Worm (Caenorhabditis elegans) whole organism, L3 larva: ENCODE data around the gene clec-208.

Source experiments
- R02D3.7 ChIP-seq: fragments of 150-350 bp; optimal IDR thresholded peaks from 2 replicates; lab custom pipeline; 2014; ENCODE audit warnings: missing biosample characterization, missing genetic modification characterization
- ZK546.5 ChIP-seq: sonication (generic microtip); optimal IDR thresholded peaks from 2 replicates; lab custom pipeline; 2017; ENCODE audit warnings: missing biosample characterization, missing genetic modification characterization
- daf-12 ChIP-seq: fragments of 150-350 bp; optimal IDR thresholded peaks from 2 replicates; lab custom pipeline; 2014; ENCODE audit warnings: missing biosample characterization, missing genetic modification reagents, missing genetic modification characterization
- egl-27 ChIP-seq: sonication (generic microtip); optimal IDR thresholded peaks from 4 replicates; lab custom pipeline; 2017; ENCODE audit warnings: missing biosample characterization, missing genetic modification reagents, missing genetic modification characterization
- egl-5 ChIP-seq: fragments of 150-350 bp; optimal IDR thresholded peaks from 2 replicates; lab custom pipeline; 2017; ENCODE audit warnings: missing biosample characterization, missing genetic modification reagents, missing genetic modification characterization, inconsistent platforms
- elt-2 ChIP-seq: sonication (generic microtip); optimal IDR thresholded peaks from 2 replicates; lab custom pipeline; 2016; ENCODE audit warnings: missing genetic modification reagents, mild to moderate bottlenecking, missing genetic modification characterization, missing compliant biosample characterization
- eor-1 ChIP-seq, 2 experiments: fragments of 150-350 bp; optimal IDR thresholded peaks; 2 replicates each; lab custom pipeline; 2014 to 2018; ENCODE audit warnings: missing biosample characterization in 2 of 2, missing genetic modification characterization in 2 of 2
- fkh-10 ChIP-seq: sonication (generic microtip); optimal IDR thresholded peaks from 2 replicates; lab custom pipeline; 2017; ENCODE audit warnings: missing biosample characterization, missing genetic modification reagents, missing genetic modification characterization
- fkh-2 ChIP-seq: fragments of 150-350 bp; optimal IDR thresholded peaks from 2 replicates; lab custom pipeline; 2014; ENCODE audit warnings: missing biosample characterization, missing genetic modification reagents, missing genetic modification characterization
- fos-1 ChIP-seq: fragments of 150-350 bp; optimal IDR thresholded peaks from 2 replicates; lab custom pipeline; 2014; ENCODE audit warnings: missing biosample characterization, missing genetic modification characterization
- hmg-11 ChIP-seq: sonication (generic microtip); optimal IDR thresholded peaks from 2 replicates; lab custom pipeline; 2016; ENCODE audit warnings: missing genetic modification characterization, missing compliant biosample characterization
- jun-1 ChIP-seq: fragments of 150-350 bp; optimal IDR thresholded peaks from 2 replicates; lab custom pipeline; 2014; ENCODE audit warnings: missing biosample characterization, missing genetic modification reagents, missing genetic modification characterization
- lin-15B ChIP-seq: fragments of 150-350 bp; optimal IDR thresholded peaks from 2 replicates; lab custom pipeline; 2014; ENCODE audit warnings: missing biosample characterization, missing genetic modification characterization
- lin-39 ChIP-seq: fragments of 150-350 bp; optimal IDR thresholded peaks from 2 replicates; lab custom pipeline; 2018; ENCODE audit warnings: missing biosample characterization, missing genetic modification reagents, missing genetic modification characterization
- lsy-12 ChIP-seq: sonication (generic microtip); optimal IDR thresholded peaks from 2 replicates; lab custom pipeline; 2016; ENCODE audit warnings: mild to moderate bottlenecking, missing genetic modification characterization, missing compliant biosample characterization
- mdl-1 ChIP-seq: fragments of 150-350 bp; optimal IDR thresholded peaks from 2 replicates; lab custom pipeline; 2014; ENCODE audit warnings: missing biosample characterization, missing genetic modification characterization
- mml-1 ChIP-seq: fragments of 150-350 bp; sonication (generic microtip); optimal IDR thresholded peaks from 3 replicates; lab custom pipeline; 2014; ENCODE audit warnings: missing biosample characterization, missing genetic modification characterization
- nfya-1 ChIP-seq: sonication (generic microtip); optimal IDR thresholded peaks from 2 replicates; lab custom pipeline; 2017; ENCODE audit warnings: missing genetic modification characterization, mild to moderate bottlenecking, missing compliant biosample characterization, antibody characterized with exemption, moderate library complexity; ENCODE audit not compliant: insufficient read depth
- nhr-11 ChIP-seq: fragments of 150-350 bp; optimal IDR thresholded peaks from 2 replicates; lab custom pipeline; 2014; ENCODE audit warnings: missing biosample characterization, missing genetic modification characterization
- nhr-23 ChIP-seq: fragments of 150-350 bp; optimal IDR thresholded peaks from 2 replicates; lab custom pipeline; 2014; ENCODE audit warnings: missing biosample characterization, missing genetic modification reagents, missing genetic modification characterization
- nhr-237 ChIP-seq: fragments of 150-350 bp; optimal IDR thresholded peaks from 2 replicates; lab custom pipeline; 2014; ENCODE audit warnings: missing biosample characterization, missing genetic modification characterization
- nhr-25 ChIP-seq: sonication (generic microtip); optimal IDR thresholded peaks from 2 replicates; lab custom pipeline; 2017; ENCODE audit warnings: missing biosample characterization, missing genetic modification characterization
- nhr-43 ChIP-seq: sonication (generic microtip); optimal IDR thresholded peaks from 2 replicates; lab custom pipeline; 2016; ENCODE audit warnings: mild to moderate bottlenecking, missing genetic modification characterization, missing compliant biosample characterization; ENCODE audit not compliant: poor library complexity, severe bottlenecking
- nhr-67 ChIP-seq: fragments of 150-350 bp; optimal IDR thresholded peaks from 2 replicates; lab custom pipeline; 2014; ENCODE audit warnings: missing biosample characterization, missing genetic modification characterization
- nhr-76 ChIP-seq: fragments of 150-350 bp; sonication (generic microtip); optimal IDR thresholded peaks from 5 replicates; lab custom pipeline; 2014; ENCODE audit warnings: missing biosample characterization, missing genetic modification characterization
- nhr-77 ChIP-seq: fragments of 150-350 bp; optimal IDR thresholded peaks from 2 replicates; lab custom pipeline; 2014; ENCODE audit warnings: missing biosample characterization, missing genetic modification characterization
- pha-4 ChIP-seq: fragments of 150-350 bp; optimal IDR thresholded peaks from 2 replicates; lab custom pipeline; 2014; ENCODE audit warnings: missing biosample characterization, missing genetic modification reagents, missing genetic modification characterization
- pqm-1 ChIP-seq: fragments of 150-350 bp; optimal IDR thresholded peaks from 2 replicates; lab custom pipeline; 2017; ENCODE audit warnings: missing biosample characterization, missing genetic modification characterization, inconsistent platforms
- snpc-4 ChIP-seq: fragments of 150-350 bp; optimal IDR thresholded peaks from 2 replicates; lab custom pipeline; 2014; ENCODE audit warnings: missing biosample characterization, missing genetic modification characterization
- unc-39 ChIP-seq: sonication (generic microtip); optimal IDR thresholded peaks from 4 replicates; lab custom pipeline; 2017; ENCODE audit warnings: missing biosample characterization, missing genetic modification characterization
- unc-62 ChIP-seq: fragments of 150-350 bp; sonication (generic microtip); optimal IDR thresholded peaks from 4 replicates; lab custom pipeline; 2014; ENCODE audit warnings: missing biosample characterization, missing genetic modification reagents, missing genetic modification characterization
- zag-1 ChIP-seq: fragments of 150-350 bp; optimal IDR thresholded peaks from 2 replicates; lab custom pipeline; 2014; ENCODE audit warnings: missing biosample characterization, missing genetic modification characterization
- ztf-4 ChIP-seq: fragments of 150-350 bp; optimal IDR thresholded peaks from 2 replicates; lab custom pipeline; 2014; ENCODE audit warnings: missing biosample characterization, missing genetic modification characterization

The clec-208 gene

DNA sequence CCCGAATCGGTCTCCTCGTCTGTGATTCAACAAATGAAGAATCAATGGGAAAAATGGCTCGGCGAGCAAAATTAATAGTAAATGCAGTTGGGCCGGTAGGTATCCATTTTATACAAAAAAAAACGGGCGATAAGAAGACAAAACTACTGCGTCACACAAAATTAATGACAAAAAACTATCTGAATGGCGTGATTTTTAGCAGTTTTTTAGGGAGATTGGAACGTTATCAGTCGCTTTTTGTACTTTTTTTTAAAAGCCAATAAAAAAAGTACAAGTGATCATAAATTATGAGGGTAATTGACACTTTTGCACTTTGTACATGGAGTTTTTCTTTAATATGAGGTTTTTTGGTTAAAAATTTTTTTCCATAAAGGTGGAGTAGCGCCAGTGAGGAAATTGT, 25.4 kb downstream of the clec-208 start:
- TF ChIP-seq mml-1 (tag; lab: Kevin White, UChicago) (no peak), nhr-43 (tag; lab: Kevin White, UChicago) (no peak), daf-12 (tag; lab: Kevin White, UChicago) (no peak), zag-1 (tag; lab: Kevin White, UChicago) (no peak), unc-39 (tag; lab: Kevin White, UChicago) (no peak), nhr-77 (no peak), egl-27 (tag; lab: Kevin White, UChicago) (no peak), lin-39 (tag; lab: Kevin White, UChicago) (no peak), pqm-1 (tag; lab: Kevin White, UChicago) (peak; percentile 72), nfya-1 (tag; lab: Kevin White, UChicago) (no peak), lsy-12 (tag; lab: Kevin White, UChicago) (no peak), elt-2 (tag; lab: Kevin White, UChicago) (peak; percentile 84), ztf-4 (tag; lab: Kevin White, UChicago) (no peak)

DNA sequence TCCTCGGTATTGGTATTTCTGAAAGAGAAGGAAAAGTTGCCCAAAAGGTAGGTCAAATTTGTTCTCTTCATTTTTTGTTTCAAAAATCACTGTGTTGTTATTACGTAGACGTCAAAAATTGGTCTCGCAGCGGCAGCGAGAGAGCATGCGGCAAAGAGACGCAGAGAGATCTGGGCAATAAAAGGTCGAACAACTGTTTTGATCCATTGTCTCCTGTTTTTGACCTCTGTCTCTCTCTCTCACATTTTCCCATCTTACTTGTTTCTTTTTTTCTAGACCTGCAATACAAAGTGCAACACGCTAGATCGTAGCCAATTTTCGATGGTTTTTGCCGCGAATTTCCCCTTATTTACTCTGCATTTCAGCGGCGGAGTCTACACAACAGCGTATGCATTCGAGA, 28.8 kb downstream of the clec-208 start:
- TF ChIP-seq lsy-12 (tag; lab: Kevin White, UChicago) (no peak), nhr-67 (no peak), hmg-11 (tag; lab: Kevin White, UChicago) (no peak), elt-2 (tag; lab: Kevin White, UChicago) (peak; percentile 21), lin-39 (tag; lab: Kevin White, UChicago) (peak; percentile 11)

DNA sequence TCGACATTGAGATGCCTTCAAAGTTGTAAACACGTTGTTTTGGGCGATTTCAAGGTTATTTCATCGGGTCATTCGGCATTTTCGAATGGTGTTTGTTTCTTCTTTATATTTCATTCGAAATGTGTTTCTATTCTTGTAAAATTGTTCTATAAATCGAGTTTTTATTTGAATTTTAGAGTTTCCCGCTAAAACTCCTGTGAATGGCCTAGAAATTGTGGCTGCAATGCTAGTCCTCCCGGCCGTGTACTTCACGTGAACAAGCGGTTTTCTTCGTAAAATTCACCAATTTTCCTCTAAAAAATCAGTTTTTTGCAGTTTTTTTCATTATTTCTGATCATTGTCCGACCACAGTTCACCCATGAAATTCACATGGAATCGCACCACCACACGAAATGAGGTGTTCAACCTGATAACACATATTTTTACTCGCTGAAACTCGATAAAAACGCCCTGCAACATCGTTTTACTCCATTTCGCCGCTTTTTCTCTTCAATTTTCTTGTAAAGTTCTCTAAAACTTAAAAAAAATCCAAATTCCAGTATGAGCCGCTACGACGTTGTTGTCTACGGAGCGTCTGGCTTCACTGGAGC, 29.3 kb downstream of the clec-208 start, which contains the start of gene ldp-1:
TSS of gene ldp-1 (plus strand) at position 540 of the 590 bp plus-strand sequence.
- no peak for TF ChIP-seq jun-1 (tag; lab: Kevin White, UChicago)
- TF ChIP-seq nhr-23 (tag; lab: Kevin White, UChicago) = peak; percentile 55
- TF ChIP-seq fkh-2 = no peak
- TF ChIP-seq pqm-1 (tag; lab: Kevin White, UChicago) = peak; percentile 25
- no peak for TF ChIP-seq egl-5
- TF ChIP-seq mdl-1 = no peak
- TF ChIP-seq lsy-12 (tag; lab: Kevin White, UChicago) = peak; percentile 66
- peak; percentile 57 for TF ChIP-seq pha-4 (tag; lab: Kevin White, UChicago)
- peak; percentile 83 for TF ChIP-seq nhr-43 (tag; lab: Kevin White, UChicago)
- TF ChIP-seq lin-39 (tag; lab: Kevin White, UChicago) = no peak
- no peak for TF ChIP-seq unc-62 (GFP tag; lab: Kevin White, UChicago)
- TF ChIP-seq nhr-76 (tag; lab: Kevin White, UChicago) = no peak
- TF ChIP-seq R02D3.7 = peak; percentile 6
- no peak for TF ChIP-seq nhr-237 (tag; lab: Kevin White, UChicago)
- no peak for TF ChIP-seq mml-1 (tag; lab: Kevin White, UChicago)
- no peak for TF ChIP-seq nhr-11 (tag; lab: Kevin White, UChicago)
- TF ChIP-seq fkh-10 (GFP tag; lab: Kevin White, UChicago) = peak; percentile 4
- peak; percentile 32 for TF ChIP-seq nhr-25 (tag; lab: Kevin White, UChicago)
- no peak for TF ChIP-seq unc-39 (tag; lab: Kevin White, UChicago)
- peak; percentile 73 for TF ChIP-seq lin-15B
- no peak for TF ChIP-seq ZK546.5 (tag; lab: Kevin White, UChicago)
- TF ChIP-seq fos-1 (tag; lab: Kevin White, UChicago) = no peak
- no peak for TF ChIP-seq elt-2 (tag; lab: Kevin White, UChicago)
- TF ChIP-seq egl-27 (tag; lab: Kevin White, UChicago) = no peak
- peak; percentile 65 for TF ChIP-seq nfya-1 (tag; lab: Kevin White, UChicago)
- peak; percentile 30 for TF ChIP-seq snpc-4 (tag; lab: Kevin White, UChicago)
- peak in 1 of 2 experiments; percentile 44 for TF ChIP-seq eor-1 (tag; optimal IDR thresholded peaks at IDR 0.05; lab: Kevin White, UChicago)

DNA sequence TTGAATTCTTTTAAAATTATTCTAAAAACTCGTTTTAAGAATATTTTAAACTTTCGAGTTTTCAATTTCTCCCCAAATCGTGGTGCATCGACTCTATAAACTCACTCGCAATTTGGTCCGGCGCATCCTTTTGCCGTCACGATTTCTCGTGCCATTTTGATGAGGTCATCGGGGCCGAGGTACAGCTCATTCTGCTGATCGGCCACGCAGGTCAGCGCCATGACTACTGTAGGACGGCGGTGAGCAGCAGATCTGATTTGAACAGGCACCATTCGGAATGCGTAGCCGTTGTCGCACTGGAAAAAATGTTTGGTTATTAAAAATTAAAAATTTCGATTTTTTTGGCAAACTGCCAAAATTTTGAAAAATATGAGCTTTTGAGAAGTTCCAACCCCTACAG, 34.9 kb downstream of the clec-208 start:
- no peak for TF ChIP-seq nhr-76 (tag; lab: Kevin White, UChicago)
- TF ChIP-seq R02D3.7 = no peak
- TF ChIP-seq nfya-1 (tag; lab: Kevin White, UChicago) = no peak
- TF ChIP-seq pha-4 (tag; lab: Kevin White, UChicago) = no peak
- no peak for TF ChIP-seq nhr-23 (tag; lab: Kevin White, UChicago)
- no peak for TF ChIP-seq lin-39 (tag; lab: Kevin White, UChicago)
- peak; percentile 12 for TF ChIP-seq hmg-11 (tag; lab: Kevin White, UChicago)
